Fruit fly (Drosophila melanogaster): Measurements from ENCODE around the gene RpL9.

RpL9 gene

dm6 chr2L:11003925-11004673 is at the start of gene RpL9 (continued):
- TF ChIP-seq br (optimal IDR thresholded peaks at IDR 0.05), result no peak
- no peak; the same call in 1 of the 2 replicates for TF ChIP-seq NFAT (GFP tag; IDR thresholded peaks at IDR 0.05)
- TF ChIP-seq CG9215 (GFP tag; IDR thresholded peaks at IDR 0.05), result no peak
- peak; percentile 49 for TF ChIP-seq disco-r (GFP tag; optimal IDR thresholded peaks at IDR 0.05)
- peak; percentile 30 for TF ChIP-seq CG4617 (GFP tag; optimal IDR thresholded peaks at IDR 0.05; ENCODE audit: borderline replicate concordance)
- no peak for TF ChIP-seq Eip74EF (GFP tag; optimal IDR thresholded peaks at IDR 0.05)
- peak; percentile 70 for TF ChIP-seq eyg (GFP tag; optimal IDR thresholded peaks at IDR 0.05)
- TF ChIP-seq ase (GFP tag; IDR thresholded peaks at IDR 0.05), result no peak; the same call in 2 of the 3 replicates
- TF ChIP-seq Myb (GFP tag; optimal IDR thresholded peaks at IDR 0.05), result peak; percentile 43
- TF ChIP-seq tx (GFP tag; optimal IDR thresholded peaks at IDR 0.05), result no peak
- peak; percentile 83 for TF ChIP-seq kah (GFP tag; optimal IDR thresholded peaks at IDR 0.05)
- TF ChIP-seq fd64A (GFP tag; optimal IDR thresholded peaks at IDR 0.05), result no peak
- TF ChIP-seq CG32772 (GFP tag; IDR thresholded peaks at IDR 0.05), result no peak
- peak; percentile 7 for TF ChIP-seq Sry-δ (GFP tag; optimal IDR thresholded peaks at IDR 0.05)
- no peak for TF ChIP-seq CG4404 (GFP tag; IDR thresholded peaks at IDR 0.05)
- no peak for TF ChIP-seq Hand (GFP tag; optimal IDR thresholded peaks at IDR 0.05)
- TF ChIP-seq pfk (GFP tag; optimal IDR thresholded peaks at IDR 0.05), result peak; percentile 74
- TF ChIP-seq knrl (GFP tag; IDR thresholded peaks at IDR 0.05; ENCODE audit: partially characterized antibody), result no peak
- TF ChIP-seq Trl (optimal IDR thresholded peaks at IDR 0.05), result no peak
- peak; percentile 83 for TF ChIP-seq Trl (GFP tag; optimal IDR thresholded peaks at IDR 0.05)
- peak; percentile 93 for TF ChIP-seq sens (GFP tag)
- TF ChIP-seq jigr1 (GFP tag; IDR thresholded peaks at IDR 0.05), result no peak
- TF ChIP-seq Hr39 (optimal IDR thresholded peaks at IDR 0.05), result no peak
- peak; percentile 68 for TF ChIP-seq en (GFP tag; optimal IDR thresholded peaks at IDR 0.05)
- TF ChIP-seq CG43689 (GFP tag; IDR thresholded peaks at IDR 0.05), result no peak
- TF ChIP-seq NfI (GFP tag; optimal IDR thresholded peaks at IDR 0.05), result no peak
- no peak for TF ChIP-seq ems (GFP tag; optimal IDR thresholded peaks at IDR 0.05)
- TF ChIP-seq MBD-R2 (GFP tag; IDR thresholded peaks at IDR 0.05), result peak; percentile 69
- no peak; the same call in 1 of the 2 replicates for TF ChIP-seq HLH3B (GFP tag; IDR thresholded peaks at IDR 0.05)
- no peak for TF ChIP-seq fru (optimal IDR thresholded peaks at IDR 0.05)
- TF ChIP-seq HmgD (GFP tag; optimal IDR thresholded peaks at IDR 0.05), result no peak
- peak; percentile 90 for TF ChIP-seq CG7987 (GFP tag; optimal IDR thresholded peaks at IDR 0.05)
- TF ChIP-seq ERR (GFP tag; optimal IDR thresholded peaks at IDR 0.05), result no peak
- TF ChIP-seq luna (GFP tag; optimal IDR thresholded peaks at IDR 0.05), result peak; percentile 77
- TF ChIP-seq Blimp-1 (GFP tag; optimal IDR thresholded peaks at IDR 0.05), result no peak
- TF ChIP-seq stwl (tag; optimal IDR thresholded peaks at IDR 0.05), result peak; percentile 20
- TF ChIP-seq CG32532 (GFP tag; IDR thresholded peaks at IDR 0.05), result peak; percentile 75
- no peak for TF ChIP-seq Six4 (GFP tag; optimal IDR thresholded peaks at IDR 0.05)
- TF ChIP-seq CG3065 (GFP tag; optimal IDR thresholded peaks at IDR 0.05), result no peak
- TF ChIP-seq wor (GFP tag; IDR thresholded peaks at IDR 0.05), result no peak
- peak; percentile 4 for TF ChIP-seq Tbp (GFP tag; optimal IDR thresholded peaks at IDR 0.05)
- TF ChIP-seq CG1647 (GFP tag; optimal IDR thresholded peaks at IDR 0.05), result peak; percentile 50
- TF ChIP-seq Stat92E (GFP tag; optimal IDR thresholded peaks at IDR 0.05), result peak in 1 of 3 experiments; percentile 35
- TF ChIP-seq CG4854 (GFP tag; optimal IDR thresholded peaks at IDR 0.05), result peak; percentile 6
- no peak for TF ChIP-seq gcm (GFP tag; optimal IDR thresholded peaks at IDR 0.05)
- peak; percentile 30 for TF ChIP-seq Sin3A (optimal IDR thresholded peaks at IDR 0.05)
- TF ChIP-seq caup (GFP tag; optimal IDR thresholded peaks at IDR 0.05; ENCODE audit: severe bottlenecking), result peak; percentile 88
- peak; percentile 81 for TF ChIP-seq B-H2 (GFP tag; optimal IDR thresholded peaks at IDR 0.05)
- no peak for TF ChIP-seq Hr3 (GFP tag; optimal IDR thresholded peaks at IDR 0.05)
- peak; percentile 67 for TF ChIP-seq CG2202 (tag; optimal IDR thresholded peaks at IDR 0.05)
- TF ChIP-seq jing (GFP tag; optimal IDR thresholded peaks at IDR 0.05), result no peak
- no peak for TF ChIP-seq tap (tag; optimal IDR thresholded peaks at IDR 0.05)

Data from whole organism, embryonic.